Worm (Caenorhabditis elegans): ENCODE data around the gene lmtr-2.

Gene lmtr-2

DNA sequence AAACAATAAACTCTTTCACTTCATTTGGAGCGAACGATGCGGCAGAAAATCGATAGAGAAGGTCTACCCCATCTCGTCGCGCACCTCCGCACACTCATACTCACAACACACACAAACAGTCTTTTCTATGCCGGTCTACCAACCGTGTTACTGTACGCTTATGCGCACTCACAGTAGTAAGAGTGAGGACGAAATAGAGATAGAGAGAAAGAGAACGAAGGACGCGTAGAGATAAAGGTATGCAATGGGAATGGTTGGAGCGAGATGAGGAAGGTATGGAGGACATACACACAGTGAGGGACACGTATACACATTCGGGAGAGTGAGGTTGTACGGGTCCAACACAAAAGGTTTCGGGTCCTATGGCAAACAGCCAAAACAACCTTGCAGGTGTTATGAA is 32.1 kb downstream of the lmtr-2 start:
- TF ChIP-seq dao-5 (tag; optimal IDR thresholded peaks at IDR 0.05) (no peak), W03F9.2 (tag; optimal IDR thresholded peaks at IDR 0.05) (no peak), him-1 (tag; optimal IDR thresholded peaks at IDR 0.05) (no peak)

DNA sequence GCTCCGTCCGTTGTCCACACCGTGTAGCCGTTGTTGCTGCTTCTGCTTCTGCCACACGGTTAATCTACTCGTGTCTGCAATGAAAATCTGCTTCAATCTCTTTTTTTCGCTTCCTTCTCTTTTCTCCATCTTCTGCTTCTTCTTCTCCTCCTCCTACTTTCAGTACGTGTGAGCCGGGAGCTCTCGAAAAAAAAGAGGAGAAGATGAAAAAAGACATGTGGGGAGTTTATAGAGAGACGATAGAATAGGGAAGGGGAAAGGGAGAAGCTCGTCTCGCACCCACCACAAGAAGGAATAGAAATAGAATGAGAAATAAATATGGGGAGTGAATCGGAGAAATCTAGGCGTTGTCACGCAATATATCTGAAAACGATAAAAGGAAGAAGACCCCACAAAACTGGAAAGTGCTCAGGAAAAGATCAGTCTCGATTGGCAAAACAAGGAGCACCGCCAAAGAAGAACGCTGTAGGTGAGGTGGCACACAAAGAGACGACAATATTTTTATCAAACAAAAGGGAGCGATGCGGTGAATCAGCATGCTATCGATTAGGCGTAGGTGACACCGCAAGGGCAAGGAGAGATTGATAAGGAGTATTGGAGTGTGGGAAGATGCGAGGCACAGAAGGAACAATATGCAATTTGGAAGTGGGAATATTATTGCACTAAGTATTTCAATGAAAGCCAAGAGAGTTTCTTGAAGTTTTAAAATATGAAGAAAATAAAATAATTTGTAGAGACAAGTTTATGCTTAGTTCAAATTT is 33.0 kb downstream of the lmtr-2 start, which contains the start of gene let-413:
let-413 (minus strand) TSS at position 76 of the 761 bp plus-strand sequence.
- TF ChIP-seq him-1 (tag; optimal IDR thresholded peaks at IDR 0.05) (no peak), dao-5 (tag; optimal IDR thresholded peaks at IDR 0.05) (no peak), W03F9.2 (tag; optimal IDR thresholded peaks at IDR 0.05) (no peak)

DNA sequence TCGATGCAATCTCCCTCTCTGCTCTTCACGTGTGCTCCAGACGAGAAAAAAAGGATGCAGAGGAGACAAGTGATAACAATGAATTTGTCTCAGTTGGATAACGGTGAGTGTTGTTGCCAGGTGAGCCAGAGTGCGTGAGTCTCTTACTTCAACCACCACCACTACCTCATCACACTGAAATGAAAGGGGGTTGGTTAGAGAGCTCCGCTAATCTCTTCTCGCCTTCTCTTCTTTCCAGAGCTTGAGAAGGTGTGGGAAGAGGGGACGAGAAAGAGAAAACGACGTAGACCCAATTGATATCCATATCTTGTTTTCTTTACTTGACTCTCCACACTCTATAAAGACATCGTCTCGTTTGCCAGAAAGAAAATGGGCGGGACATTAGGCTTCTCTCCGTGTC is 39.5 kb downstream of the lmtr-2 start:
- TF ChIP-seq him-1 (tag; optimal IDR thresholded peaks at IDR 0.05) (no peak), W03F9.2 (tag; optimal IDR thresholded peaks at IDR 0.05) (no peak), dao-5 (tag; optimal IDR thresholded peaks at IDR 0.05) (no peak)

DNA sequence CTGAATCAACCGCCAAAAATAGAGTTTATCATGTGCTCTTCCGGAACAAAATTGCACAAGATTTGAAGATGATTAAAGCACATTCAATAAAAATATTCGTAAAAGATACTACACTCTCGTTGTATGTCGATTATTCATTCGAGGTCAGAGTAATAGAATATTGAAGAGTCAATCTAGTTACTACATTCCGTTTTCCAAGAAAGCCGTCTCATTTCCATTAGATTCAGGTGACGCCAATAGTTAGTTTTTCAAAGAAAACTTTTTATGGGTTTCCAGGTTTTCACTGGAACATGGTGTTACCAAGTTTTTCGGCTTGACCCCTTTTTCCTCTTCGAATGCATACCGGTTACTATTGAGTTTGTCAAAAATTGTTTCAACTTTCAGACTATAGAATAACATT is 40.4 kb downstream of the lmtr-2 start:
- TF ChIP-seq dao-5 (tag; optimal IDR thresholded peaks at IDR 0.05) (no peak), him-1 (tag; optimal IDR thresholded peaks at IDR 0.05) (no peak), W03F9.2 (tag; optimal IDR thresholded peaks at IDR 0.05) (no peak)

DNA sequence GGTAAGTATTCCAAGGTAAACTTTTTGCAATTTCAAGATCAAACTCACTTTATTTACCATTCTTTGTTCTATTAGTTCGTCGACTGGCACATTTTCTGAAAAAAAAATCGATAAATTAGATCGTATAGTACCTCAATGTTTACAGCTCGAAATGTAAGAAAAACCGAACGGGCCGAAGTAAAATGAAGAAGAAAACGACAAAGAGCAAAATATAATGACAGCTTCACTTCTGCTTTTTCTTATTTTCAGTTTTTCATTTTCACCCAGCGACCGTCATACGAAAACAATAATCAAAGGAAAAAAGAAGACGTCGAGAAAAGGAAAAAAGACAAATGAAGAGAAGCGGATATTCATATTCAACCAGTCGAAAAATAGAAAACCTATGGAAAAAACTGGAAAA is 41.8 kb downstream of the lmtr-2 start, which contains the start of gene che-7:
che-7 (minus strand) TSS at position 101 of the 400 bp plus-strand sequence.
- TF ChIP-seq him-1 (tag; optimal IDR thresholded peaks at IDR 0.05) (no peak), dao-5 (tag; optimal IDR thresholded peaks at IDR 0.05) (no peak), W03F9.2 (tag; optimal IDR thresholded peaks at IDR 0.05) (no peak)

DNA sequence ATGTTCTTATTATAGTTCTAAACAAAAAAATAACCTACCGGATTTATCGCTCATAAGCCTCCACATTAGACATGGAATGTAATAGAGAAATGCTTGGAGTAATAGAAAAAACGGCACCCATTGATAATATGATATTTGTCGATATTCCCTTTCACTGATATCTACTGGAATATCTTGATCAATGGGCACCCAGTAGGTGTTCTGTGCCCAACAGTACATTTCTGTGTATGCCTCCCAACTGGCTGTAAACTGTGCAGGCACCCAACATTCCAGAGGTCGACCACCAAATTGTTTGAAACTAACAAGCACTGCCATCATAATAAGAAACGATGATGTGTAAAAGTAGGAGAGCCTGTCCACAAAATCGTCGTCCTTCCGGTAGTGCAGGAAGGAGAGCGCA is 46.5 kb downstream of the lmtr-2 start:
- no peak for TF ChIP-seq him-1 (tag; optimal IDR thresholded peaks at IDR 0.05)
- no peak for TF ChIP-seq dao-5 (tag; optimal IDR thresholded peaks at IDR 0.05)
- TF ChIP-seq W03F9.2 (tag; optimal IDR thresholded peaks at IDR 0.05): no peak

All from whole organism, L4/young adult.